Worm (Caenorhabditis elegans): ENCODE results near the gene mksr-2.

mksr-2 gene

DNA sequence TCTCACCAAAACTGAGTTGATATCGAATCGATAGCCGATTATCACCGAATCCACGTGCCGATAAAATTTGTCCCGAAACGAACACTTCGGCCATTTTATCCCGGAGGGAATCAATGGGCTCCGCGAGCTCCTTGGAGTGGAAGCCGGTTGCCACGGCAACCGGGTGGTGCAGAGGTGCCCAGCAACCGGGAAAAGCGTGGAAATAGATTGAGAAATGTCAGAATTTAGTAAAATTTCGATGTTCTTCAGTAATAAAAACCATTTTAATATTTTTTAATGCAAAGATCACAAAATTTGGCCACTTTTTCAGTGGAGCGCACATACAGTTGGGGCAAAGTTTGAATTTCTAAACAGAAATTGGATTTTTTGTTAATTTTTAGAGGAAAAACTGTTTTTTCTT lies at the start of gene mksr-2:
mksr-2 (minus strand) TSS at position 101 of the 400 bp plus-strand sequence.
- TF ChIP-seq unc-62 (GFP tag; optimal IDR thresholded peaks at IDR 0.05): no peak

- TF ChIP-seq unc-62 (GFP tag; optimal IDR thresholded peaks at IDR 0.05): no peak
Observed at ce11 chrIV:2348862-2349321, 42.5 kb upstream of the mksr-2 start, which contains the start of the genes ppgn-1 and tftc-1. Gene ppgn-1, minus strand, starts transcription at chrIV:2348912. Gene tftc-1, plus strand, starts transcription at chrIV:2349271.

DNA sequence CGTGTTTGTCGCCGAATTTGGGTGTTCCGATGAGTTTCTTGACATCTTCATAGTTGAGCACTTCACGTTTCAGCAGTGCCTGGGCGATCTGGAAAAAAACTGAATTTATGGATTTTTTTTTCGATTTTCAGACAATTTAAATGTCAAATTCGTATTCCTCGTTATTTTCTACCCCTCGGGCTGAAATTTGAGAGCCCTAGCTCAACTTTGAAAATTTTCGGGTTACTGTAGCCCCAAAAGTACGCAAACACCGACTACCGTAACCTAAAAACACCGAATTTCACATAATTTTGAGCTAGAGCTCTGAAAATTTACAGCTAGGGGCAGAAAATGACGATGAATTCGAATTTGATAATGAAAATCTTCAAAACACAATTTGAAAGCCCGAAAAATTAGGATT lies 27.7 kb upstream of the mksr-2 start:
- TF ChIP-seq unc-62 (GFP tag; optimal IDR thresholded peaks at IDR 0.05): no peak

DNA sequence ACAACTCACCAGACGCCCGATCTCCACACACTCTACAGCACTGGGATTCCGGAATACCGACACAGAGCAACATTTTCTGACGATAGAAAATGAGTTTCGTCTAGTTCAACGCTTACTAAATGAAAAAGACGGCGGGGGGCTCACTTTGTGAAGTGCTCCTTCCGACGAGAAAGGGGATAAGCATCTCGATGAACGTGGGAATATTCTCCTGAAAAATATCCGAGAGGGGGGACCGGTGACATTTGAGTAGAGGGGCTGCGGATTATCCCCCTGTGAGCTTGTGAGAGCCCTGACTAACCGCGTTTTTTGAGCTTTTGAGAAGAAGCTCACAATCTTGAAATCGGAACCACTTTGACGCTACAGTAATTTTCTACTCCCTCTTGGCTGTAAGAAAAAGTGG lies 23.2 kb upstream of the mksr-2 start, which contains the start of gene nhr-236:
nhr-236 (minus strand) TSS at position 101 of the 400 bp plus-strand sequence.
- no peak for TF ChIP-seq unc-62 (GFP tag; optimal IDR thresholded peaks at IDR 0.05)

- no peak for TF ChIP-seq unc-62 (GFP tag; optimal IDR thresholded peaks at IDR 0.05)
Observed at ce11 chrIV:2327317-2327716, 21.0 kb upstream of the mksr-2 start.

DNA sequence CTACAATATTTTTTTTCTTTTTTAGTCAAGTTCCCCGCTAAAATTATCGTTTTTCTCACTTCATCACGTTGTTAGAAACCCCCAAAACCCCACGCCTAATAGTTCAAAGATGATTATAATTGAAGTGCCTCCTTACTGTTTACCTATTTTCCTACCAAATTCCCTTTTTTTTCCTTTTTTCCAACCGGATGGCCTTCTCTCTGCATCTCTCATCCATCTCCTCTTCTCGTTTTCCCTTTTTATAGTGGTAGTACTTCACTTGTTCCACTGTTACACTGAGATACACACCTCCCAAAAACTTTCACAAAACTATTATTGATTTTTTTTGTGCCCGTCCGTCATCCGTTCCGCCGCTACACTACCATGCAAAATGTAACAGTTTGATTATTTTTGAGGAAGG lies 16.7 kb upstream of the mksr-2 start, which contains the start of gene nsy-4:
nsy-4 (plus strand) TSS at position 274 of the 400 bp plus-strand sequence.
- no peak for TF ChIP-seq unc-62 (GFP tag; optimal IDR thresholded peaks at IDR 0.05)

DNA sequence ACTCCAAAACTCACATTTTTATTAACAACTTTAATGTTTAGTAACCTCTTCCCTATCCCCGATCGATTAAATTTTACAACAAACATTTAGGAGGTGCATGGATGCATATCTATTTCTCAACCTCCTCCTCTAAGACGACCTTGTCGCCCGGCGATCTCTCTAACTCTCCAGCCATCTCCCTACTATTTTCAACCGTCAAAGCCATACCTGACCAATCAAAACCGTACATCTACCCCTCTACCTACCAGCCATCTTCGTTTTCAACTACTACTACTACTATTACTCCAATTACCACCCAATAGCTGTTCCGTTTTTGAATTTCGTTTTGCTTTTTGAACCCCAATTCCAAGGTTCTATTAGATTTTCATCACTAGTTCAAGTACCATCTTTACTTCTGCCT lies 15.2 kb upstream of the mksr-2 start:
- no peak for TF ChIP-seq unc-62 (GFP tag; optimal IDR thresholded peaks at IDR 0.05)

- TF ChIP-seq unc-62 (GFP tag; optimal IDR thresholded peaks at IDR 0.05): no peak
Observed at ce11 chrIV:2320009-2320408, 13.7 kb upstream of the mksr-2 start.

- TF ChIP-seq unc-62 (GFP tag; optimal IDR thresholded peaks at IDR 0.05): no peak
Observed at ce11 chrIV:2316796-2317195, 10.4 kb upstream of the mksr-2 start.

- TF ChIP-seq unc-62 (GFP tag; optimal IDR thresholded peaks at IDR 0.05): no peak
Observed at ce11 chrIV:2316273-2316672, 9.9 kb upstream of the mksr-2 start, which contains the start of gene Y38F2AL.12. Gene Y38F2AL.12, plus strand, starts transcription at chrIV:2316573.

DNA sequence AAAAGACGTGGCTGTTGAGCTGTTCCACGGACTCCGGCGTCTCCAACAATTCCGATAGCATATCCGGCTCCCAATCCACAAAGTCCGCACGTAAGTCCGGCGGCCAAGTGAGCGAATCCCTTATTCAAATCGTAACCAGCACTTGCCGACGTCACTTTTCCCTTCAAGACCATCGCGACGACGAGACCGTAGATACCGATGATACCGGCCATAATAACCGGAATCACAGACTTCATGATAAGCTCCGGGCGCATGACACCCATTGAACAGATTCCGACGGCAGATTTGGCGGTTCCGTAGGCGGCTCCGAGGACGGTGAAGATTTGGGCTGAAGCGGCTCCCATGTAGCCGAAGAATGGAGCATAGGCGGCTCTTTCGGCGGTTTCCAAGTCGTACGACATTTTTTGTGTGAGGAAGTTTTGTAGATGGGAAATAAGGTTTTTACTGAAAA lies 9.2 kb upstream of the mksr-2 start, which contains the start of gene vha-3:
vha-3 (minus strand) TSS at position 401 of the 451 bp plus-strand sequence.
- TF ChIP-seq unc-62 (GFP tag; optimal IDR thresholded peaks at IDR 0.05): no peak

DNA sequence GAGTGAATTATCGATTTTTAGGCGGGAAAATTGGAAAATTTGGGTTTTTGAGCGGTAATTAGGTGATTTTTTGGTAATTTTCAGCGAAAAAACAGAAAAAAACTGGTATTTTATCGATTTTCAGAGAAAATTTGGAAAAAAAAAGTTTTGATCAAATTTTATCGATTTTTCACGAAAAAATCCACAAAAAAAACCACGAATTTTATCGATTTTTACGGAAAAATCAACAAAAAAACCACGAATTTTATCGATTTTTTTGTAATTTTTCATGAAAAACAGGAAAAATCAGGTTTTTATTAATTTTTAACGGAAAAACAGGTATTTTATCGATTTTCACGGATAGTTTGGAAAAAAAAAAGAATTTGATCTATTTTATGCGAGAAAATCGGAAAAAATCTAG lies 8.5 kb upstream of the mksr-2 start:
- TF ChIP-seq unc-62 (GFP tag; optimal IDR thresholded peaks at IDR 0.05): no peak

- TF ChIP-seq unc-62 (GFP tag; optimal IDR thresholded peaks at IDR 0.05): no peak
Observed at ce11 chrIV:2313721-2314683, 7.7 kb upstream of the mksr-2 start, which contains the start of gene vha-11. Gene vha-11, minus strand, starts transcription at chrIV:2314567.

DNA sequence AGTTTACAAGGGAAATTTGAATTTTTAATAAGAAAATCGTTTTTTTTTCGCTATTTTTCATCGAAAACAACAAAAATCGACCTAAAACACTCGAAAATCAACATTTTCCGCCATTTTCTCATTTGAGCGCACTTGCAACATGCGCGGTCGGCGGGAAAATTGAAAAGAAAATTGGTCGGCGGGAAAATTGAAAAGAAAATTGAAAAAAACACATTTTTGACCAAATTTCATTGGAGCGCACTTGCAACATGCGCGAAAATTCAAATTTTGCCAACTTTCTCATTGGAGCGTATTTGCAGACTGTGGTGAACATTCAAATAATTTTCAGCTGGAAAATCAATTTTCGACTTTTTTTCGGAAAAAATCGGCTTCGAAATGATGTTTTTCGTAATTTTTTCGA lies 5.2 kb upstream of the mksr-2 start:
- TF ChIP-seq unc-62 (GFP tag; optimal IDR thresholded peaks at IDR 0.05): no peak

DNA sequence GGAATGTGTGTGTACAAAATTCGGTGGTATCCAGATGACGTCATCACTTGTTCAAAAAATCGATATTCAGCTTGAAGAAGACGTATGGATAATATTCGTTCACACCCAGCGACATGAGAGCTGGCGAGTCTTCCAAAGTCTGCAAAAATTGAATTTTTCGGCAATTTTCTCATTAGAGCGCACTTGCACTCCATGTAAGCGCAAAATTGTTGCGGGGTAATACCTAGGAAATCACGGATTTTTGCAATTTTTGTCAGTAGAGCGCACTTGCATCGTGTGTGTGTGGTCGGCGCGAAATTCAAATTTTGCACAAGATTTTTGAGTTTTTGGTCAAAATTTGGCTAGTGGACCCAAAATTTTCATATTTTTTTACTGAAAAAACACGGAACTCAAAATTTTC lies 1.9 kb upstream of the mksr-2 start:
- no peak for TF ChIP-seq unc-62 (GFP tag; optimal IDR thresholded peaks at IDR 0.05)

DNA sequence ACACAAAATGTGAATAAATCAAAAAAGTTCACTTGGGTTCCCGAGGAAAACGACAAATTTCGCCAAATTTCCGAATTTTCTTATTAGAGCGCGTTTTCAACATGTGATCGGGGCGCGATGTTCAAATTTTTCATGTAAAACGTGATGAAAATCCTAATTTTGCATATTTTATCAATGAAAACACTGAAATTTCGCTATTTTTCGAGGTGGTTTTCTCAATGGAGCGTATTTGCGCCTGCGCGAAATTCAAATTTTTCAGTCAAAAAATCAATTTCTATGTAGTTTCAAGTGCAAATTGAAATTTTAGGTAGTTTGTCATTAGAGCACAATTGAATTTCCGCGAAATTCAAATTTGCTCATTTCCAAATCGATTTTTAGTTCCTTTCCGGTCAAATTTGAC lies 1.0 kb upstream of the mksr-2 start:
- no peak for TF ChIP-seq unc-62 (GFP tag; optimal IDR thresholded peaks at IDR 0.05)

DNA sequence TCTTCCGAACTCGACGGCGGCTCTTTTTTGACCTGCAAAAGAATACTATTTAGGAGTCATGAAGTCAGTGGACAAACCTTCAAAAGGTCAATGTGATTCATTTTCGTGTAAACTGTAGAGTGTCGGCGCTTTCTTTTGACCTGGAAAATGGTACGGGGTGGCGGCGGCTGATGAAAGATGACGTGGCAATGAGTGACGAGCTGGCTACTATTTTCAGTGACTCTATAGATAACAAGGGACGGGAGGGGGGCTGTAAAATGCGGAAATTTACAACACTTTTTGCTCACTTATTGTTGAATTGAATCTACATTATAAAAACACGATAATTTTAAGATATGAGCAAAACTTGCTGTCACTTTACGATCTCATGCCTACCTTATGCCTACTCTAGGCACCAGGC lies 6.2 kb downstream of the mksr-2 start, which contains the start of gene lin-1:
lin-1 (minus strand) TSS at position 101 of the 400 bp plus-strand sequence.
- TF ChIP-seq unc-62 (GFP tag; optimal IDR thresholded peaks at IDR 0.05): no peak
